Fruit fly (Drosophila melanogaster) whole organism, adult: ENCODE data around the gene Hug.

ENCODE experiments used
- CG11617 ChIP-seq: fragments of 200-800 bp; sonication (Bioruptor generic); optimal IDR thresholded peaks from 2 replicates; lab custom pipeline; 2017; ENCODE audit warnings: mild to moderate bottlenecking, missing biosample characterization, missing genetic modification reagents, missing genetic modification characterization
- CG12768 ChIP-seq: fragments of 200-800 bp; sonication (Bioruptor generic); optimal IDR thresholded peaks from 2 replicates; lab custom pipeline; 2017; ENCODE audit warnings: missing biosample characterization, missing genetic modification characterization, mild to moderate bottlenecking, moderate library complexity, missing genetic modification reagents
- CG14711 ChIP-seq: fragments of 200-800 bp; sonication (Bioruptor generic); optimal IDR thresholded peaks from 2 replicates; lab custom pipeline; 2018; ENCODE audit warnings: missing biosample characterization, mild to moderate bottlenecking, missing genetic modification characterization, moderate library complexity
- CG1620 ChIP-seq: fragments of 200-800 bp; sonication (Bioruptor generic); optimal IDR thresholded peaks from 2 replicates; lab custom pipeline; 2016; ENCODE audit warnings: missing biosample characterization, missing genetic modification characterization
- CG33017 ChIP-seq: fragments of 200-800 bp; sonication (Bioruptor generic); optimal IDR thresholded peaks from 2 replicates; lab custom pipeline; 2018; ENCODE audit warnings: missing biosample characterization, mild to moderate bottlenecking, missing genetic modification characterization, moderate library complexity
- CG5204 ChIP-seq: fragments of 200-800 bp; sonication (Bioruptor generic); optimal IDR thresholded peaks from 2 replicates; lab custom pipeline; 2016; ENCODE audit warnings: missing biosample characterization, missing genetic modification characterization
- CG7101 ChIP-seq: fragments of 200-800 bp; sonication (Bioruptor generic); optimal IDR thresholded peaks from 2 replicates; lab custom pipeline; 2018; ENCODE audit warnings: missing biosample characterization, mild to moderate bottlenecking, missing genetic modification characterization, moderate library complexity
- Crg-1 ChIP-seq: fragments of 200-800 bp; sonication (Bioruptor generic); optimal IDR thresholded peaks from 2 replicates; lab custom pipeline; 2016; ENCODE audit warnings: missing biosample characterization, missing genetic modification characterization
- Hr96 ChIP-seq: fragments of 200-800 bp; sonication (Bioruptor generic); optimal IDR thresholded peaks from 2 replicates; lab custom pipeline; 2016; ENCODE audit warnings: missing biosample characterization, missing genetic modification characterization
- Mnt ChIP-seq: fragments of 200-800 bp; sonication (Bioruptor generic); optimal IDR thresholded peaks from 2 replicates; lab custom pipeline; 2016; ENCODE audit warnings: missing biosample characterization, mild to moderate bottlenecking, missing genetic modification characterization
- bab1 ChIP-seq: fragments of 200-800 bp; sonication (Bioruptor generic); optimal IDR thresholded peaks from 3 replicates; lab custom pipeline; 2019; ENCODE audit warnings: missing biosample characterization, mild to moderate bottlenecking, missing genetic modification characterization, moderate library complexity
- cnc ChIP-seq, 2 experiments: fragments of >200 bp; optimal IDR thresholded peaks; 2 replicates each; lab custom pipeline; 2017
- ovo ChIP-seq: fragments of 200-800 bp; sonication (Bioruptor generic); optimal IDR thresholded peaks from 2 replicates; lab custom pipeline; 2016; ENCODE audit warnings: missing biosample characterization, missing genetic modification characterization
- pad ChIP-seq: fragments of 200-800 bp; sonication (Bioruptor generic); optimal IDR thresholded peaks from 3 replicates; lab custom pipeline; 2017; ENCODE audit warnings: missing biosample characterization, missing genetic modification characterization, mild to moderate bottlenecking, moderate library complexity, missing genetic modification reagents
- tj ChIP-seq: fragments of 200-800 bp; sonication (Bioruptor generic); optimal IDR thresholded peaks from 3 replicates; lab custom pipeline; 2017; ENCODE audit warnings: missing biosample characterization, mild to moderate bottlenecking, missing genetic modification characterization, moderate library complexity
- toe ChIP-seq: fragments of 200-800 bp; sonication (Bioruptor generic); optimal IDR thresholded peaks from 2 replicates; lab custom pipeline; 2016; ENCODE audit warnings: missing biosample characterization, missing genetic modification characterization

The Hug gene

dm6 chr3R:12562026-12562425, 36.0 kb downstream of the Hug start:
- TF ChIP-seq tj (GFP tag; lab: Kevin White, UChicago) (no peak), CG7101 (no peak), CG1620 (GFP tag; lab: Kevin White, UChicago) (no peak), pad (no peak), CG14711 (tag; lab: Kevin White, UChicago) (no peak), toe (no peak), cnc (optimal IDR thresholded peaks at IDR 0.05; lab: Kevin White, UChicago) (no peak), CG12768 (GFP tag; lab: Kevin White, UChicago) (no peak), ovo (GFP tag; lab: Kevin White, UChicago) (no peak)

- TF ChIP-seq CG12768 (GFP tag; lab: Kevin White, UChicago) (no peak), cnc (optimal IDR thresholded peaks at IDR 0.05; lab: Kevin White, UChicago) (no peak), CG5204 (GFP tag; lab: Kevin White, UChicago) (no peak), ovo (GFP tag; lab: Kevin White, UChicago) (no peak), tj (GFP tag; lab: Kevin White, UChicago) (no peak), Crg-1 (GFP tag; lab: Kevin White, UChicago) (no peak), Hr96 (GFP tag; lab: Kevin White, UChicago) (no peak), bab1 (no peak), toe (no peak), Mnt (GFP tag; lab: Kevin White, UChicago) (no peak), CG33017 (tag; lab: Kevin White, UChicago) (no peak), CG7101 (no peak), CG11617 (GFP tag; lab: Kevin White, UChicago) (no peak), CG1620 (GFP tag; lab: Kevin White, UChicago) (no peak)
Measured at dm6 chr3R:12568765-12569164, 42.8 kb downstream of the Hug start.
